Fruit fly (Drosophila melanogaster) whole organism, embryonic: ENCODE results near the gene alien.

Source experiments
- Bdp1 ChIP-seq: fragments of 200-800 bp; sonication (Bioruptor generic); optimal IDR thresholded peaks from 3 replicates; lab custom pipeline; 2016; ENCODE audit warnings: missing biosample characterization, missing genetic modification characterization
- CG10462 ChIP-seq: fragments of 200-800 bp; sonication (Bioruptor generic); optimal IDR thresholded peaks from 2 replicates; lab custom pipeline; 2016; ENCODE audit warnings: missing biosample characterization, missing genetic modification characterization
- CG10543 ChIP-seq: fragments of 200-800 bp; sonication (Bioruptor generic); optimal IDR thresholded peaks from 3 replicates; lab custom pipeline; 2017; ENCODE audit warnings: missing biosample characterization, mild to moderate bottlenecking, missing genetic modification characterization, moderate library complexity
- CG10565 ChIP-seq: fragments of 200-800 bp; sonication (Bioruptor generic); optimal IDR thresholded peaks from 3 replicates; lab custom pipeline; 2016; ENCODE audit warnings: missing biosample characterization, mild to moderate bottlenecking, missing genetic modification characterization
- CG10654 ChIP-seq: fragments of 200-800 bp; sonication (Bioruptor generic); optimal IDR thresholded peaks from 2 replicates; lab custom pipeline; 2016; ENCODE audit warnings: missing biosample characterization, missing genetic modification characterization
- CG11398 ChIP-seq: fragments of 200-800 bp; sonication (Bioruptor generic); optimal IDR thresholded peaks from 2 replicates; lab custom pipeline; 2016; ENCODE audit warnings: missing biosample characterization, missing genetic modification characterization
- CG11695 ChIP-seq: fragments of 200-800 bp; sonication (Bioruptor generic); IDR thresholded peaks from 3 replicates; pipeline ENCODE4 v1.3.6; 2022; ENCODE audit warnings: missing biosample characterization, missing genetic modification characterization
- CG12391 ChIP-seq: fragments of 200-800 bp; sonication (Bioruptor generic); optimal IDR thresholded peaks from 3 replicates; lab custom pipeline; 2018; ENCODE audit warnings: missing biosample characterization, mild to moderate bottlenecking, missing genetic modification characterization, moderate library complexity
- CG13123 ChIP-seq: fragments of 200-800 bp; sonication (Bioruptor generic); optimal IDR thresholded peaks from 2 replicates; lab custom pipeline; 2016; ENCODE audit warnings: missing biosample characterization, missing genetic modification characterization
- CG13296 ChIP-seq: fragments of 200-800 bp; sonication (Bioruptor generic); optimal IDR thresholded peaks from 3 replicates; lab custom pipeline; 2018; ENCODE audit warnings: missing biosample characterization, mild to moderate bottlenecking, missing genetic modification characterization
- CG13424 ChIP-seq: fragments of 200-800 bp; sonication (Bioruptor generic); optimal IDR thresholded peaks from 2 replicates; lab custom pipeline; 2019; ENCODE audit warnings: missing biosample characterization, mild to moderate bottlenecking, missing genetic modification characterization, moderate library complexity
- CG17359 ChIP-seq: fragments of 200-800 bp; sonication (Bioruptor generic); optimal IDR thresholded peaks from 3 replicates; lab custom pipeline; 2018; ENCODE audit warnings: missing biosample characterization, mild to moderate bottlenecking, missing genetic modification characterization, moderate library complexity
- CG17912 ChIP-seq: fragments of 200-800 bp; sonication (Bioruptor generic); optimal IDR thresholded peaks from 2 replicates; lab custom pipeline; 2018; ENCODE audit warnings: missing biosample characterization, mild to moderate bottlenecking, missing genetic modification characterization
- CG1792 ChIP-seq: fragments of 200-800 bp; sonication (Bioruptor generic); optimal IDR thresholded peaks from 2 replicates; lab custom pipeline; 2016; ENCODE audit warnings: missing biosample characterization, missing genetic modification characterization
- CG18764 ChIP-seq: fragments of 200-800 bp; sonication (Bioruptor generic); optimal IDR thresholded peaks from 3 replicates; lab custom pipeline; 2016; ENCODE audit warnings: missing biosample characterization, missing genetic modification characterization
- CG31388 ChIP-seq: fragments of 200-800 bp; sonication (Bioruptor generic); optimal IDR thresholded peaks from 2 replicates; lab custom pipeline; 2016; ENCODE audit warnings: missing biosample characterization, missing genetic modification characterization
- CG3163 ChIP-seq: fragments of 200-800 bp; sonication (Bioruptor generic); optimal IDR thresholded peaks from 3 replicates; lab custom pipeline; 2016; ENCODE audit warnings: missing biosample characterization, missing genetic modification characterization
- CG3407 ChIP-seq: fragments of 200-800 bp; sonication (Bioruptor generic); optimal IDR thresholded peaks from 2 replicates; lab custom pipeline; 2018; ENCODE audit warnings: missing biosample characterization, mild to moderate bottlenecking, missing genetic modification characterization
- CG34224 ChIP-seq: fragments of 200-800 bp; sonication (Bioruptor generic); IDR thresholded peaks from 3 replicates; pipeline ENCODE4 v1.3.6; 2022; ENCODE audit warnings: missing biosample characterization, missing genetic modification characterization; ENCODE audit not compliant: partially characterized antibody
- CG4730 ChIP-seq: fragments of 200-800 bp; sonication (Bioruptor generic); IDR thresholded peaks from 2 replicates; pipeline ENCODE4 v1.3.6; 2022; ENCODE audit warnings: missing biosample characterization, missing genetic modification characterization
- CG6272 ChIP-seq: fragments of 200-800 bp; sonication (Bioruptor generic); IDR thresholded peaks from 2 replicates; pipeline ENCODE4 v1.3.6; 2022; ENCODE audit warnings: missing biosample characterization, missing genetic modification characterization
- CG6791 ChIP-seq: fragments of 200-800 bp; sonication (Bioruptor generic); IDR thresholded peaks from 3 replicates; pipeline ENCODE4 v1.3.6; 2022; ENCODE audit warnings: missing biosample characterization, missing genetic modification characterization; ENCODE audit not compliant: partially characterized antibody
- CG8388 ChIP-seq: fragments of 200-800 bp; sonication (Bioruptor generic); optimal IDR thresholded peaks from 2 replicates; lab custom pipeline; 2019; ENCODE audit warnings: missing biosample characterization, mild to moderate bottlenecking, missing genetic modification characterization, moderate library complexity
- CG8765 ChIP-seq: fragments of 200-800 bp; sonication (Bioruptor generic); IDR thresholded peaks from 2 replicates; pipeline ENCODE4 v1.3.6; 2022; ENCODE audit warnings: missing biosample characterization, missing genetic modification characterization
- Dp ChIP-seq: fragments of 200-800 bp; sonication (Bioruptor generic); optimal IDR thresholded peaks from 2 replicates; lab custom pipeline; 2018; ENCODE audit warnings: missing biosample characterization, mild to moderate bottlenecking, missing genetic modification characterization, moderate library complexity
- HLH54F ChIP-seq: fragments of 200-800 bp; sonication (Bioruptor generic); optimal IDR thresholded peaks from 3 replicates; lab custom pipeline; 2016; ENCODE audit warnings: missing biosample characterization, missing genetic modification characterization
- HmgD ChIP-seq: fragments of 200-800 bp; sonication (Bioruptor generic); optimal IDR thresholded peaks from 3 replicates; lab custom pipeline; 2016; ENCODE audit warnings: missing biosample characterization, missing genetic modification characterization
- Jarid2 ChIP-seq: fragments of 200-800 bp; sonication (Bioruptor generic); optimal IDR thresholded peaks from 3 replicates; lab custom pipeline; 2017; ENCODE audit warnings: mild to moderate bottlenecking, missing biosample characterization, missing genetic modification reagents, missing genetic modification characterization
- Meics ChIP-seq: fragments of 200-800 bp; sonication (Bioruptor generic); optimal IDR thresholded peaks from 2 replicates; lab custom pipeline; 2017; ENCODE audit warnings: missing biosample characterization, mild to moderate bottlenecking, missing genetic modification characterization
- NC2β ChIP-seq: fragments of 200-800 bp; sonication (Bioruptor generic); optimal IDR thresholded peaks from 2 replicates; lab custom pipeline; 2016; ENCODE audit warnings: missing biosample characterization, missing genetic modification characterization
- Nf-YA ChIP-seq: fragments of 200-800 bp; sonication (Bioruptor generic); IDR thresholded peaks from 2 replicates; pipeline ENCODE4 v1.3.6; 2022; ENCODE audit warnings: missing biosample characterization, missing genetic modification characterization
- Trl ChIP-seq, 3 experiments: fragments of >200 bp in 2 of 3; fragments of 200-800 bp in 1 of 3; sonication (Bioruptor generic) in 1 of 3; optimal IDR thresholded peaks; 2 replicates in 1 of 3; 3 replicates in 2 of 3; lab custom pipeline; 2016 to 2017; ENCODE audit warnings: missing biosample characterization in 1 of 3, missing genetic modification characterization in 1 of 3
- cg ChIP-seq: fragments of 200-800 bp; sonication (Bioruptor generic); optimal IDR thresholded peaks from 3 replicates; lab custom pipeline; 2019; ENCODE audit warnings: missing biosample characterization, mild to moderate bottlenecking, missing genetic modification characterization, moderate library complexity
- ci ChIP-seq: fragments of 200-800 bp; sonication (Bioruptor generic); IDR thresholded peaks from 3 replicates; pipeline ENCODE4 v1.3.6; 2022; ENCODE audit warnings: missing biosample characterization, missing genetic modification characterization
- dati ChIP-seq: fragments of 200-800 bp; sonication (Bioruptor generic); IDR thresholded peaks from 2 replicates; pipeline ENCODE4 v1.3.6; 2022; ENCODE audit warnings: missing biosample characterization, missing genetic modification characterization
- en ChIP-seq: fragments of 200-800 bp; sonication (Bioruptor generic); optimal IDR thresholded peaks from 2 replicates; lab custom pipeline; 2016; ENCODE audit warnings: missing biosample characterization, missing genetic modification characterization
- jing ChIP-seq: fragments of 200-800 bp; sonication (Bioruptor generic); optimal IDR thresholded peaks from 2 replicates; lab custom pipeline; 2018; ENCODE audit warnings: missing biosample characterization, mild to moderate bottlenecking, missing genetic modification characterization
- nerfin-1 ChIP-seq: fragments of 200-800 bp; sonication (Bioruptor generic); optimal IDR thresholded peaks from 3 replicates; lab custom pipeline; 2019; ENCODE audit warnings: missing biosample characterization, mild to moderate bottlenecking, missing genetic modification characterization, moderate library complexity
- odd ChIP-seq: fragments of 200-800 bp; sonication (Bioruptor generic); optimal IDR thresholded peaks from 2 replicates; lab custom pipeline; 2017; ENCODE audit warnings: missing biosample characterization, mild to moderate bottlenecking, missing genetic modification characterization
- otp ChIP-seq: fragments of 200-800 bp; sonication (Bioruptor generic); IDR thresholded peaks from 3 replicates; pipeline ENCODE4, ENCODE4 v1.3.6; 2022; ENCODE audit warnings: missing biosample characterization, missing genetic modification characterization
- row ChIP-seq: fragments of 200-800 bp; sonication (Bioruptor generic); IDR thresholded peaks from 3 replicates; pipeline ENCODE4 v1.3.6; 2022; ENCODE audit warnings: missing biosample characterization, missing genetic modification characterization
- run ChIP-seq: fragments of 200-800 bp; sonication (Bioruptor generic); optimal IDR thresholded peaks from 3 replicates; lab custom pipeline; 2018; ENCODE audit warnings: missing biosample characterization, mild to moderate bottlenecking, missing genetic modification characterization
- shn ChIP-seq: fragments of 200-800 bp; sonication (Bioruptor generic); optimal IDR thresholded peaks from 3 replicates; lab custom pipeline; 2016; ENCODE audit warnings: missing biosample characterization, missing genetic modification characterization
- slbo ChIP-seq: fragments of 200-800 bp; sonication (Bioruptor generic); IDR thresholded peaks from 2 replicates; pipeline ENCODE4 v1.3.6; 2022; ENCODE audit warnings: missing biosample characterization, missing genetic modification characterization
- sr ChIP-seq: fragments of 200-800 bp; sonication (Bioruptor generic); IDR thresholded peaks from 3 replicates; pipeline ENCODE4 v1.3.6; 2022; ENCODE audit warnings: missing biosample characterization, missing genetic modification characterization
- tap ChIP-seq: fragments of 200-800 bp; optimal IDR thresholded peaks from 3 replicates; lab custom pipeline; 2019; ENCODE audit warnings: missing biosample characterization, mild to moderate bottlenecking, missing genetic modification characterization, moderate library complexity
- vnd ChIP-seq: fragments of 200-800 bp; sonication (Bioruptor generic); IDR thresholded peaks from 3 replicates; pipeline ENCODE4 v1.3.6; 2022; ENCODE audit warnings: missing biosample characterization, missing genetic modification characterization; ENCODE audit not compliant: partially characterized antibody
- wek ChIP-seq: fragments of 200-800 bp; sonication (Bioruptor generic); optimal IDR thresholded peaks from 3 replicates; lab custom pipeline; 2018; ENCODE audit warnings: missing biosample characterization, mild to moderate bottlenecking, missing genetic modification characterization, moderate library complexity
- z ChIP-seq: fragments of 200-800 bp; sonication (Bioruptor generic); IDR thresholded peaks from 3 replicates; pipeline ENCODE4 v1.3.6; 2022; ENCODE audit warnings: missing biosample characterization, missing genetic modification characterization

Gene alien

dm6 chr2L:8949919-8950722 is 47.1 kb downstream of the alien start (continued):
- TF ChIP-seq CG17912 (GFP tag; lab: Kevin White, UChicago) (no peak), CG10462 (GFP tag; lab: Kevin White, UChicago) (no peak), CG17359 (no peak), CG13123 (no peak), cg (peak; percentile 59), CG4730 (GFP tag; lab: Robert Waterston, UW) (no peak), shn (GFP tag; lab: Kevin White, UChicago) (no peak), Jarid2 (GFP tag; lab: Kevin White, UChicago) (no peak), slbo (GFP tag; lab: Robert Waterston, UW) (no peak), otp (no peak), Dp (GFP tag; lab: Kevin White, UChicago) (no peak), CG3407 (GFP tag; lab: Kevin White, UChicago) (no peak), dati (GFP tag; lab: Robert Waterston, UW) (no peak), CG11398 (peak; percentile 14), nerfin-1 (tag; lab: Kevin White, UChicago) (peak; percentile 50), Trl (optimal IDR thresholded peaks at IDR 0.05; lab: Kevin White, UChicago) (peak; percentile 58 to 83), Trl (GFP tag; optimal IDR thresholded peaks at IDR 0.05; lab: Kevin White, UChicago) (peak; percentile 7), CG12391 (tag; lab: Kevin White, UChicago) (peak; percentile 12), run (peak; percentile 36), HLH54F (GFP tag; lab: Kevin White, UChicago) (no peak), Meics (GFP tag; lab: Kevin White, UChicago) (no peak), CG11695 (GFP tag; lab: Robert Waterston, UW) (no peak), wek (GFP tag; lab: Kevin White, UChicago) (no peak), row (GFP tag; lab: Robert Waterston, UW) (0 out of 3 replicates have a peak, but pooled peaks have one; percentile 6), CG3163 (GFP tag; lab: Kevin White, UChicago) (no peak), odd (GFP tag; lab: Kevin White, UChicago) (peak; percentile 8), CG6272 (GFP tag; lab: Robert Waterston, UW) (no peak), CG8765 (no peak), CG8388 (GFP tag; lab: Kevin White, UChicago) (no peak), CG6791 (GFP tag; lab: Robert Waterston, UW) (no peak), z (0 out of 3 replicates have a peak, but pooled peaks have one; percentile 16), CG10565 (GFP tag; lab: Kevin White, UChicago) (no peak), tap (no peak), Bdp1 (GFP tag; lab: Kevin White, UChicago) (no peak), sr (GFP tag; lab: Robert Waterston, UW) (no peak), CG10543 (no peak), HmgD (GFP tag; lab: Kevin White, UChicago) (no peak), Nf-YA (no peak), CG18764 (GFP tag; lab: Kevin White, UChicago) (no peak), jing (GFP tag; lab: Kevin White, UChicago) (no peak), en (GFP tag; lab: Kevin White, UChicago) (no peak), CG34224 (no peak), CG10654 (GFP tag; lab: Kevin White, UChicago) (no peak), CG13296 (GFP tag; lab: Kevin White, UChicago) (no peak), NC2β (no peak), CG31388 (no peak), vnd (no peak), CG1792 (GFP tag; lab: Kevin White, UChicago) (no peak), CG13424 (tag; lab: Kevin White, UChicago) (no peak), ci (GFP tag; lab: Robert Waterston, UW) (peak; percentile 58; the same call in 1 of the 3 replicates)
